Worm (Caenorhabditis elegans): ENCODE data around the gene mrpl-12.
A peak's percentile ranks its signal among the peaks of the same experiment; 100 is the strongest.

The mrpl-12 gene

DNA sequence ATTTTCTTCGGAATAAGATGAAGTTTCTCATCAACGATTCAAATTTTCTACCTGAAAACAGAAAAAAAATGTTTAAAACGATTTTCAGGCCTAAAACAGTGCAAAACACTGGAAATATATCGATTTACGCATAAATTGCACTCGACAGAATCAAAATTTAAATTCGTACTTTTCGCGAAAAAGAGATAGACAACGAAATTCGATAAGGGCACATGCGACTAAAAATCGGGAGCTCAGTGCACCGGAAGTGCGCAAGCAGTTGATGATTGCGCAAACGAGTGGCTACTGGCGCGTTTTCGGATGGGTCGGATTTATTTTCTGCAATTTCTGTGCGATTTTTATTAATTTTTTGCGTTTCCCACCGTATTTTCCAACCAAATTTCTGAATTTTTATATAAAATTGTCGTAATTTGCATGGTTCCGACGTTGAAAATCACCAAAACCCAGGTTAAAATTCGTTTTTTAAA lies 556 bp upstream of the mrpl-12 start, which contains the start of the genes Y39A1A.21 and Y39A1A.22 (continued):
- TF ChIP-seq F55B11.4 (tag; optimal IDR thresholded peaks at IDR 0.05; ENCODE audit: borderline replicate concordance, insufficient read depth) (no peak), atf-7 (tag; optimal IDR thresholded peaks at IDR 0.05) (peak; percentile 58), C06A6.2 (GFP tag; conservative IDR thresholded peaks at IDR 0.05) (peak; percentile 37; the same call in 1 of the 2 replicates), hmg-20 (GFP tag; IDR thresholded peaks at IDR 0.05) (peak; percentile 74), madf-10 (tag; optimal IDR thresholded peaks at IDR 0.05) (peak; percentile 16), fkh-3 (tag; optimal IDR thresholded peaks at IDR 0.05) (no peak), lin-26 (GFP tag; IDR thresholded peaks at IDR 0.05) (no peak), egl-44 (GFP tag; IDR thresholded peaks at IDR 0.05) (peak; percentile 65; the same call in 1 of the 2 replicates), ccch-3 (GFP tag; optimal IDR thresholded peaks at IDR 0.05) (no peak), die-1 (tag; optimal IDR thresholded peaks at IDR 0.05) (no peak), hlh-12 (tag; optimal IDR thresholded peaks at IDR 0.05) (no peak), Y67H2A.10 (GFP tag; conservative IDR thresholded peaks at IDR 0.05) (no peak), tbx-9 (tag; optimal IDR thresholded peaks at IDR 0.05; ENCODE audit: borderline replicate concordance) (no peak), let-607 (tag; optimal IDR thresholded peaks at IDR 0.05) (peak in 1 of 2 experiments; percentile 26), lsy-27 (tag; optimal IDR thresholded peaks at IDR 0.05; ENCODE audit: borderline replicate concordance, insufficient read depth) (no peak), akir-1 (GFP tag; optimal IDR thresholded peaks at IDR 0.05) (no peak), let-526 (GFP tag; IDR thresholded peaks at IDR 0.05) (no peak), hlh-26 (GFP tag; conservative IDR thresholded peaks at IDR 0.05) (no peak), lin-40 (tag; optimal IDR thresholded peaks at IDR 0.05) (peak; percentile 80), mes-4 (tag; optimal IDR thresholded peaks at IDR 0.05) (no peak), tbp1 (GFP tag; optimal IDR thresholded peaks at IDR 0.05) (peak; percentile 59), cebp-1 (GFP tag; IDR thresholded peaks at IDR 0.05) (no peak), cebp-1 (tag; optimal IDR thresholded peaks at IDR 0.05) (peak; percentile 83), rpc-1 (optimal IDR thresholded peaks at IDR 0.05) (no peak), rpc-1 (tag; optimal IDR thresholded peaks at IDR 0.05) (no peak), him-1 (tag; optimal IDR thresholded peaks at IDR 0.05) (peak; percentile 73), B0035.1 (tag; optimal IDR thresholded peaks at IDR 0.05) (no peak), snpc-3.4 (tag; optimal IDR thresholded peaks at IDR 0.05) (peak; percentile 56), madf-8 (GFP tag; conservative IDR thresholded peaks at IDR 0.05) (peak; percentile 40; the same call in 1 of the 2 replicates), lir-1 (GFP tag; conservative IDR thresholded peaks at IDR 0.05) (peak; percentile 11; the same call in 1 of the 2 replicates), aptf-2 (GFP tag; conservative IDR thresholded peaks at IDR 0.05) (no peak), aptf-3 (GFP tag; IDR thresholded peaks at IDR 0.05) (no peak), somi-1 (GFP tag; optimal IDR thresholded peaks at IDR 0.05) (no peak), Y56A3A.18 (GFP tag; IDR thresholded peaks at IDR 0.05) (0 out of 2 replicates have a peak, but pooled peaks have one; percentile 14), zfh-2 (GFP tag; conservative IDR thresholded peaks at IDR 0.05) (no peak), K12H6.12 (tag; optimal IDR thresholded peaks at IDR 0.05) (peak; percentile 11), hmg-1.2 (GFP tag; IDR thresholded peaks at IDR 0.05) (peak; percentile 46), nfya-2 (GFP tag; IDR thresholded peaks at IDR 0.05) (no peak), lag-1 (GFP tag; IDR thresholded peaks at IDR 0.05) (no peak), ztf-28 (GFP tag; IDR thresholded peaks at IDR 0.05) (no peak), Y53F4B.3 (GFP tag; IDR thresholded peaks at IDR 0.05) (no peak), nhr-179 (tag; optimal IDR thresholded peaks at IDR 0.05) (no peak), F57A8.1 (GFP tag; optimal IDR thresholded peaks at IDR 0.05) (no peak), B0019.2 (GFP tag; conservative IDR thresholded peaks at IDR 0.05) (peak; percentile 58; the same call in 1 of the 2 replicates), F33H1.4 (GFP tag; IDR thresholded peaks at IDR 0.05) (peak; percentile 74), D2030.7 (GFP tag; IDR thresholded peaks at IDR 0.05) (peak; percentile 42; the same call in 1 of the 2 replicates), F10E7.11 (tag; optimal IDR thresholded peaks at IDR 0.05) (no peak), F39B2.1 (GFP tag; IDR thresholded peaks at IDR 0.05) (no peak)
